Fruit fly (Drosophila melanogaster) whole organism, embryonic: ENCODE data around the gene CG11997.

Experiments used
- Antp ChIP-seq: fragments of 200-800 bp; sonication (Bioruptor generic); optimal IDR thresholded peaks from 3 replicates; lab custom pipeline; 2016; ENCODE audit warnings: missing biosample characterization, missing genetic modification characterization
- Asciz ChIP-seq: fragments of 200-800 bp; sonication (Bioruptor generic); optimal IDR thresholded peaks from 2 replicates; lab custom pipeline; 2017; ENCODE audit warnings: missing biosample characterization, mild to moderate bottlenecking, missing genetic modification characterization, missing genetic modification reagents
- Atf3 ChIP-seq: fragments of 200-800 bp; sonication (Bioruptor generic); optimal IDR thresholded peaks from 3 replicates; lab custom pipeline; 2016; ENCODE audit warnings: missing biosample characterization, missing genetic modification characterization
- BtbVII ChIP-seq: fragments of 200-800 bp; sonication (Bioruptor generic); optimal IDR thresholded peaks from 3 replicates; lab custom pipeline; 2017; ENCODE audit warnings: missing biosample characterization, mild to moderate bottlenecking, missing genetic modification characterization
- CG11504 ChIP-seq: fragments of 200-800 bp; sonication (Bioruptor generic); optimal IDR thresholded peaks from 3 replicates; lab custom pipeline; 2019; ENCODE audit warnings: missing biosample characterization, mild to moderate bottlenecking, missing genetic modification characterization, moderate library complexity
- CG14710 ChIP-seq: fragments of 200-800 bp; sonication (Bioruptor generic); optimal IDR thresholded peaks from 3 replicates; lab custom pipeline; 2019; ENCODE audit warnings: missing biosample characterization, mild to moderate bottlenecking, missing genetic modification characterization, moderate library complexity
- CG15011 ChIP-seq: fragments of 200-800 bp; sonication (Bioruptor generic); optimal IDR thresholded peaks from 3 replicates; lab custom pipeline; 2018; ENCODE audit warnings: missing biosample characterization, mild to moderate bottlenecking, missing genetic modification characterization
- CG15601 ChIP-seq: fragments of 200-800 bp; sonication (Bioruptor generic); optimal IDR thresholded peaks from 3 replicates; lab custom pipeline; 2019; ENCODE audit warnings: missing biosample characterization, mild to moderate bottlenecking, missing genetic modification characterization, moderate library complexity
- CG16863 ChIP-seq: fragments of 200-800 bp; sonication (Bioruptor generic); optimal IDR thresholded peaks from 3 replicates; lab custom pipeline; 2016; ENCODE audit warnings: missing biosample characterization, missing genetic modification characterization
- CG17612 ChIP-seq: fragments of 200-800 bp; sonication (Bioruptor generic); IDR thresholded peaks from 2 replicates; pipeline ENCODE4 v1.3.6; 2022; ENCODE audit warnings: missing biosample characterization, missing genetic modification characterization
- CG17912 ChIP-seq: fragments of 200-800 bp; sonication (Bioruptor generic); optimal IDR thresholded peaks from 2 replicates; lab custom pipeline; 2018; ENCODE audit warnings: missing biosample characterization, mild to moderate bottlenecking, missing genetic modification characterization
- CG3281 ChIP-seq: fragments of 200-800 bp; sonication (Bioruptor generic); optimal IDR thresholded peaks from 3 replicates; lab custom pipeline; 2017; ENCODE audit warnings: missing biosample characterization, mild to moderate bottlenecking, missing genetic modification characterization
- CG3407 ChIP-seq: fragments of 200-800 bp; sonication (Bioruptor generic); optimal IDR thresholded peaks from 2 replicates; lab custom pipeline; 2018; ENCODE audit warnings: missing biosample characterization, mild to moderate bottlenecking, missing genetic modification characterization
- CG3726 ChIP-seq: fragments of 200-800 bp; sonication (Bioruptor generic); IDR thresholded peaks from 3 replicates; pipeline ENCODE4, ENCODE4 v1.3.6; 2022; ENCODE audit warnings: missing biosample characterization, missing genetic modification characterization
- CG43689 ChIP-seq: fragments of 200-800 bp; sonication (Bioruptor generic); IDR thresholded peaks from 2 replicates; pipeline ENCODE4 v1.3.6; 2022; ENCODE audit warnings: missing biosample characterization, missing genetic modification characterization
- CG4617 ChIP-seq: fragments of 200-800 bp; sonication (Bioruptor generic); optimal IDR thresholded peaks from 3 replicates; lab custom pipeline; 2016; ENCODE audit warnings: missing biosample characterization, missing genetic modification characterization, borderline replicate concordance
- CG5180 ChIP-seq: fragments of 200-800 bp; sonication (Bioruptor generic); optimal IDR thresholded peaks from 3 replicates; lab custom pipeline; 2017; ENCODE audit warnings: missing biosample characterization, missing genetic modification characterization, mild to moderate bottlenecking, moderate library complexity, missing genetic modification reagents
- CG6175 ChIP-seq: fragments of 200-800 bp; sonication (Bioruptor generic); IDR thresholded peaks from 3 replicates; pipeline ENCODE4 v1.3.6; 2022; ENCODE audit warnings: missing biosample characterization, missing genetic modification characterization
- CG6854 ChIP-seq: fragments of 200-800 bp; sonication (Bioruptor generic); optimal IDR thresholded peaks from 3 replicates; lab custom pipeline; 2017; ENCODE audit warnings: missing biosample characterization, mild to moderate bottlenecking, missing genetic modification characterization
- CG7963 ChIP-seq: fragments of 200-800 bp; sonication (Bioruptor generic); IDR thresholded peaks from 3 replicates; pipeline ENCODE4 v1.3.6; 2022; ENCODE audit warnings: missing biosample characterization, missing genetic modification characterization; ENCODE audit not compliant: partially characterized antibody
- CG7987 ChIP-seq: fragments of 200-800 bp; sonication (Bioruptor generic); optimal IDR thresholded peaks from 2 replicates; lab custom pipeline; 2018; ENCODE audit warnings: missing biosample characterization, mild to moderate bottlenecking, missing genetic modification characterization, moderate library complexity
- CG8388 ChIP-seq: fragments of 200-800 bp; sonication (Bioruptor generic); optimal IDR thresholded peaks from 2 replicates; lab custom pipeline; 2019; ENCODE audit warnings: missing biosample characterization, mild to moderate bottlenecking, missing genetic modification characterization, moderate library complexity
- D ChIP-seq, 2 experiments: fragments of 200-800 bp in 1 of 2; fragments of >200 bp in 1 of 2; sonication (Bioruptor generic) in 1 of 2; optimal IDR thresholded peaks; 2 replicates in 1 of 2; 3 replicates in 1 of 2; lab custom pipeline; 2017; ENCODE audit warnings: mild to moderate bottlenecking in 1 of 2, missing biosample characterization in 1 of 2, missing genetic modification characterization in 1 of 2, missing genetic modification reagents in 1 of 2
- Dad ChIP-seq: fragments of 200-800 bp; sonication (Bioruptor generic); optimal IDR thresholded peaks from 3 replicates; lab custom pipeline; 2016; ENCODE audit warnings: missing biosample characterization, missing genetic modification characterization
- Deaf1 ChIP-seq: fragments of 200-800 bp; optimal IDR thresholded peaks from 3 replicates; lab custom pipeline; 2019; ENCODE audit warnings: missing biosample characterization, mild to moderate bottlenecking, missing genetic modification characterization, moderate library complexity
- ERR ChIP-seq: fragments of 200-800 bp; sonication (Bioruptor generic); optimal IDR thresholded peaks from 2 replicates; lab custom pipeline; 2016; ENCODE audit warnings: missing biosample characterization, missing genetic modification characterization
- Elba2 ChIP-seq: fragments of 200-800 bp; sonication (Bioruptor generic); optimal IDR thresholded peaks from 3 replicates; lab custom pipeline; 2016; ENCODE audit warnings: missing biosample characterization, missing genetic modification characterization
- Hsf ChIP-seq: fragments of 200-800 bp; sonication (Bioruptor generic); optimal IDR thresholded peaks from 3 replicates; lab custom pipeline; 2016; ENCODE audit warnings: missing biosample characterization, missing genetic modification characterization
- Lpt ChIP-seq: fragments of >200 bp; optimal IDR thresholded peaks from 2 replicates; lab custom pipeline; 2018; ENCODE audit warnings: missing biosample characterization, missing genetic modification characterization
- Myb ChIP-seq: fragments of 200-800 bp; sonication (Bioruptor generic); optimal IDR thresholded peaks from 2 replicates; lab custom pipeline; 2016; ENCODE audit warnings: missing biosample characterization, missing genetic modification characterization
- Optix ChIP-seq: fragments of 200-800 bp; sonication (Bioruptor generic); IDR thresholded peaks from 3 replicates; pipeline ENCODE4 v1.3.6; 2022; ENCODE audit warnings: missing biosample characterization, missing genetic modification characterization
- Six4 ChIP-seq: fragments of 200-800 bp; sonication (Bioruptor generic); optimal IDR thresholded peaks from 2 replicates; lab custom pipeline; 2016; ENCODE audit warnings: missing biosample characterization, missing genetic modification characterization
- Stat92E ChIP-seq, 3 experiments: fragments of >200 bp in 2 of 3; fragments of 200-800 bp in 1 of 3; sonication (Bioruptor generic) in 1 of 3; optimal IDR thresholded peaks; 2 replicates each; lab custom pipeline; 2017 to 2019; ENCODE audit warnings: missing biosample characterization in 3 of 3, missing genetic modification characterization in 3 of 3, mild to moderate bottlenecking in 1 of 3, moderate library complexity in 1 of 3
- amos ChIP-seq: fragments of 200-800 bp; sonication (Bioruptor generic); IDR thresholded peaks from 2 replicates; pipeline ENCODE4 v1.3.6; 2022; ENCODE audit warnings: missing biosample characterization, missing genetic modification characterization; ENCODE audit not compliant: partially characterized antibody
- ap ChIP-seq: fragments of 200-800 bp; sonication (Bioruptor generic); IDR thresholded peaks from 2 replicates; pipeline ENCODE4 v1.3.6; 2022; ENCODE audit warnings: missing biosample characterization, missing genetic modification characterization
- bigmax ChIP-seq: fragments of 200-800 bp; sonication (Bioruptor generic); optimal IDR thresholded peaks from 2 replicates; lab custom pipeline; 2018; ENCODE audit warnings: missing biosample characterization, mild to moderate bottlenecking, missing genetic modification characterization
- chif ChIP-seq, 2 experiments: fragments of 200-800 bp; sonication (Bioruptor generic); optimal IDR thresholded peaks; 3 replicates each; lab custom pipeline; 2016; ENCODE audit warnings: missing biosample characterization in 2 of 2, missing genetic modification characterization in 2 of 2
- croc ChIP-seq: fragments of 200-800 bp; sonication (Bioruptor generic); conservative IDR thresholded peaks from 3 replicates; pipeline ENCODE4 v1.3.6; 2022; ENCODE audit warnings: missing biosample characterization, missing genetic modification characterization
- crol ChIP-seq: fragments of 200-800 bp; sonication (Bioruptor generic); IDR thresholded peaks from 2 replicates; pipeline ENCODE4 v1.3.6; 2022; ENCODE audit warnings: missing biosample characterization, missing genetic modification characterization
- dmrt11E ChIP-seq: fragments of 200-800 bp; sonication (Bioruptor generic); optimal IDR thresholded peaks from 3 replicates; lab custom pipeline; 2018; ENCODE audit warnings: missing biosample characterization, mild to moderate bottlenecking, missing genetic modification characterization, moderate library complexity
- gcm ChIP-seq: fragments of 200-800 bp; sonication (Bioruptor generic); optimal IDR thresholded peaks from 2 replicates; lab custom pipeline; 2019; ENCODE audit warnings: missing biosample characterization, mild to moderate bottlenecking, missing genetic modification characterization, moderate library complexity
- kay ChIP-seq: fragments of 200-800 bp; sonication (Bioruptor generic); optimal IDR thresholded peaks from 2 replicates; lab custom pipeline; 2016; ENCODE audit warnings: missing biosample characterization, missing genetic modification characterization
- klu ChIP-seq: fragments of 200-800 bp; sonication (Bioruptor generic); IDR thresholded peaks from 2 replicates; pipeline ENCODE4 v1.3.6; 2022; ENCODE audit warnings: missing biosample characterization, missing genetic modification characterization
- peb ChIP-seq: fragments of 200-800 bp; sonication (Bioruptor generic); IDR thresholded peaks from 2 replicates; pipeline ENCODE4 v1.3.6; 2022; ENCODE audit warnings: missing biosample characterization, missing genetic modification characterization
- ro ChIP-seq: fragments of 200-800 bp; sonication (Bioruptor generic); IDR thresholded peaks from 2 replicates; pipeline ENCODE4 v1.3.6; 2022; ENCODE audit warnings: missing biosample characterization, missing genetic modification characterization
- sob ChIP-seq: fragments of 200-800 bp; sonication (Bioruptor generic); IDR thresholded peaks from 2 replicates; pipeline ENCODE4 v1.3.6; 2022; ENCODE audit warnings: missing biosample characterization, missing genetic modification characterization
- tgo ChIP-seq: fragments of 200-800 bp; sonication (Bioruptor generic); IDR thresholded peaks from 3 replicates; pipeline ENCODE4 v1.3.6; 2022; ENCODE audit warnings: missing biosample characterization, missing genetic modification characterization
- trem ChIP-seq: fragments of 200-800 bp; optimal IDR thresholded peaks from 3 replicates; lab custom pipeline; 2019; ENCODE audit warnings: missing biosample characterization, mild to moderate bottlenecking, missing genetic modification characterization, moderate library complexity
- tx ChIP-seq: fragments of 200-800 bp; sonication (Bioruptor generic); optimal IDR thresholded peaks from 2 replicates; lab custom pipeline; 2016; ENCODE audit warnings: missing biosample characterization, missing genetic modification characterization
- unpg ChIP-seq: fragments of 200-800 bp; sonication (Bioruptor generic); optimal IDR thresholded peaks from 3 replicates; lab custom pipeline; 2018; ENCODE audit warnings: missing biosample characterization, mild to moderate bottlenecking, missing genetic modification characterization, moderate library complexity
- usp ChIP-seq: fragments of >200 bp; optimal IDR thresholded peaks from 2 replicates; lab custom pipeline; 2017; ENCODE audit warnings: missing biosample characterization, missing genetic modification characterization

Gene CG11997

dm6 chr3R:9224807-9225206 lies 47.5 kb downstream of the CG11997 start (continued):
- TF ChIP-seq CG17912 (GFP tag; lab: Kevin White, UChicago) (no peak), chif (GFP tag; optimal IDR thresholded peaks at IDR 0.05; lab: Kevin White, UChicago) (peak; percentile 61 to 70), tgo (GFP tag; lab: Robert Waterston, UW) (peak; percentile 80), D (optimal IDR thresholded peaks at IDR 0.05; lab: Kevin White, UChicago) (no peak), D (GFP tag; optimal IDR thresholded peaks at IDR 0.05; lab: Kevin White, UChicago) (peak; percentile 63), CG3281 (GFP tag; lab: Kevin White, UChicago) (peak; percentile 65), CG7987 (GFP tag; lab: Kevin White, UChicago) (no peak), ap (no peak), CG3726 (GFP tag; lab: Robert Waterston, UW) (no peak), trem (peak; percentile 61), usp (no peak), amos (GFP tag; lab: Robert Waterston, UW) (no peak), Dad (no peak), kay (peak; percentile 47), Elba2 (no peak), CG17612 (no peak), CG6854 (no peak), Asciz (peak; percentile 73), CG7963 (GFP tag; lab: Robert Waterston, UW) (no peak), Atf3 (GFP tag; lab: Kevin White, UChicago) (peak; percentile 25), CG15601 (tag; lab: Kevin White, UChicago) (peak; percentile 44), dmrt11E (tag; lab: Kevin White, UChicago) (peak; percentile 61), Optix (GFP tag; lab: Robert Waterston, UW) (no peak), CG4617 (GFP tag; lab: Kevin White, UChicago) (peak; percentile 24), Six4 (GFP tag; lab: Kevin White, UChicago) (peak; percentile 38), unpg (peak; percentile 81), gcm (GFP tag; lab: Kevin White, UChicago) (peak; percentile 59), sob (GFP tag; lab: Robert Waterston, UW) (peak; percentile 64), BtbVII (GFP tag; lab: Kevin White, UChicago) (peak; percentile 36), CG43689 (GFP tag; lab: Robert Waterston, UW) (no peak), CG8388 (GFP tag; lab: Kevin White, UChicago) (peak; percentile 69), CG5180 (GFP tag; lab: Kevin White, UChicago) (peak; percentile 13), bigmax (GFP tag; lab: Kevin White, UChicago) (no peak), croc (GFP tag; lab: Robert Waterston, UW) (peak; percentile 50; the same call in 2 of the 3 replicates), peb (GFP tag; lab: Robert Waterston, UW) (no peak), tx (GFP tag; lab: Kevin White, UChicago) (peak; percentile 23), Deaf1 (tag; lab: Kevin White, UChicago) (peak; percentile 61), Antp (GFP tag; lab: Kevin White, UChicago) (peak; percentile 17), CG6175 (GFP tag; lab: Robert Waterston, UW) (no peak), CG3407 (peak; percentile 61), CG14710 (tag; lab: Kevin White, UChicago) (peak; percentile 53), CG16863 (GFP tag; lab: Kevin White, UChicago) (peak; percentile 59), Lpt (GFP tag; lab: Kevin White, UChicago) (no peak), ro (GFP tag; lab: Robert Waterston, UW) (no peak), klu (peak; percentile 42; the same call in 1 of the 2 replicates), CG11504 (tag; lab: Kevin White, UChicago) (peak; percentile 83), crol (no peak), Myb (GFP tag; lab: Kevin White, UChicago) (no peak), CG15011 (GFP tag; lab: Kevin White, UChicago) (no peak), Stat92E (GFP tag; optimal IDR thresholded peaks at IDR 0.05; lab: Kevin White, UChicago) (no peak), ERR (GFP tag; lab: Kevin White, UChicago) (no peak), Hsf (GFP tag; lab: Kevin White, UChicago) (peak; percentile 75)
